Fruit fly (Drosophila melanogaster) whole organism, pupa: ENCODE measurements around the gene Claspin.

ENCODE experiments used
- CG10348 ChIP-seq: fragments of 200-800 bp; sonication (Bioruptor generic); IDR thresholded peaks from 2 replicates; pipeline ENCODE4 v1.3.6; 2022; ENCODE audit warnings: missing biosample characterization, missing genetic modification characterization
- CG15710 ChIP-seq: fragments of 200-800 bp; sonication (Bioruptor generic); optimal IDR thresholded peaks from 2 replicates; lab custom pipeline; 2018; ENCODE audit warnings: missing biosample characterization, mild to moderate bottlenecking, missing genetic modification characterization, moderate library complexity
- CG8301 ChIP-seq: fragments of 200-800 bp; sonication (Bioruptor generic); optimal IDR thresholded peaks from 2 replicates; lab custom pipeline; 2018; ENCODE audit warnings: missing biosample characterization, mild to moderate bottlenecking, missing genetic modification characterization
- CG9948 ChIP-seq: fragments of 200-800 bp; sonication (Bioruptor generic); optimal IDR thresholded peaks from 2 replicates; lab custom pipeline; 2018; ENCODE audit warnings: missing biosample characterization, mild to moderate bottlenecking, missing genetic modification characterization, moderate library complexity
- D1 ChIP-seq: fragments of 200-800 bp; sonication (Bioruptor generic); optimal IDR thresholded peaks from 2 replicates; lab custom pipeline; 2018; ENCODE audit warnings: missing biosample characterization, mild to moderate bottlenecking, missing genetic modification characterization, moderate library complexity
- EcR ChIP-seq: fragments of 200-800 bp; sonication (Bioruptor generic); optimal IDR thresholded peaks from 3 replicates; lab custom pipeline; 2019; ENCODE audit warnings: missing biosample characterization, missing genetic modification characterization, mild to moderate bottlenecking, moderate library complexity, missing genetic modification reagents
- Ets98B ChIP-seq: fragments of 200-800 bp; sonication (Bioruptor generic); IDR thresholded peaks from 2 replicates; pipeline ENCODE4 v1.3.6; 2022; ENCODE audit warnings: missing biosample characterization, missing genetic modification characterization
- Pif1A ChIP-seq: fragments of 200-800 bp; sonication (Bioruptor generic); optimal IDR thresholded peaks from 3 replicates; lab custom pipeline; 2016; ENCODE audit warnings: missing biosample characterization, missing genetic modification characterization
- Pif1B ChIP-seq: fragments of 200-800 bp; sonication (Bioruptor generic); optimal IDR thresholded peaks from 3 replicates; lab custom pipeline; 2016; ENCODE audit warnings: missing biosample characterization, missing genetic modification characterization
- Snoo ChIP-seq: fragments of 200-800 bp; sonication (Bioruptor generic); optimal IDR thresholded peaks from 3 replicates; lab custom pipeline; 2017; ENCODE audit warnings: missing biosample characterization, mild to moderate bottlenecking, missing genetic modification characterization, inconsistent platforms
- fd96Ca ChIP-seq: fragments of 200-800 bp; sonication (Bioruptor generic); IDR thresholded peaks from 3 replicates; pipeline ENCODE4 v1.3.6; 2022; ENCODE audit warnings: missing biosample characterization, missing genetic modification characterization

DNA sequence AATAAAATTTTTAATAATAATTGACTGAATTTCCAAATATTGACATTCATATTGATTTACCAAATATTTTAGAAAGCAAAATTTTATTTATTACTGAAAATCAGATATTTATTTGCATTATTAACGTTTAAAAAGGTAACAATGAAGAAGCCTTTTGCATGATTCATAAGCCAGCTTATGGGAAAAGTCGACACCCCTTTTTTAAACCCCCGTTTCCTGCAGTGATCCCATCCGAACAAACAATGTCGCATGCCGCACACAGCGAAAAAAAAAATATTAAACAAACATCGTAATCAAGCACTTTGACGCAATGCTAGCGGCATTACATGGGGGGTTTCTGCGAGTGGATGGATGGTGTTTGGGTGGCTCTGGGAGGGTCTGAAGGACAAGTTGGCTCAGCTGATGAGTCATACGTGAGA is 40.4 kb downstream of the Claspin start:
- no peak for TF ChIP-seq CG15710 (tag; lab: Kevin White, UChicago)
- no peak for TF ChIP-seq Snoo (tag; lab: Kevin White, UChicago)
- 0 out of 2 replicates have a peak, but pooled peaks have one; percentile 10 for TF ChIP-seq Ets98B (GFP tag; lab: Robert Waterston, UW)
- TF ChIP-seq EcR = no peak
- TF ChIP-seq CG10348 (GFP tag; lab: Robert Waterston, UW) = no peak
- no peak for TF ChIP-seq Pif1B (GFP tag; lab: Kevin White, UChicago)
- 0 out of 3 replicates have a peak, but pooled peaks have one; percentile 41 for TF ChIP-seq fd96Ca (GFP tag; lab: Robert Waterston, UW)
- TF ChIP-seq D1 (tag; lab: Kevin White, UChicago) = no peak
- no peak for TF ChIP-seq CG8301 (tag; lab: Kevin White, UChicago)
- peak; percentile 38 for TF ChIP-seq CG9948 (tag; lab: Kevin White, UChicago)
- TF ChIP-seq Pif1A (GFP tag; lab: Kevin White, UChicago) = peak; percentile 34
